Fruit fly (Drosophila melanogaster): ENCODE data around the gene CG31832.

DNA sequence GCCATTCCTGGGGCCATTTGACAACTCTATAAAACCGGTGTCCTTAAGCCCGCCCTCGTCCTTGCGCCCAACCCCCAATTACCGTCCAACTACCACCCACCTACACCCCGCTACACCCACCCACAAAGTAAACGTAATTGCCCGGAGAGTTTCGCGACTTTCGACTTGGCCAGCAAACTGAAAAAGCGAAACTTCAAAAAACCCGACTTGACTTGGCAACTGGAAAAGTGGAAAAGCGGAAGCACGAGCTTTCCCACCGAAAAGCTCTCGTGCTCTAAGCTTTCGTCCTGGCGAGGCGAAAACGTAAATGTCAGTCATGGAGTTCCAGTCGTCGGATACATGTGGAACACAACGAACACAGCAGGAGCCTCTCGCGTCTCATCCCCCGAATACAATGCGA lies 15.5 kb downstream of the CG31832 start, which contains the start of gene GABA-B-R1:
- TF ChIP-seq fd59A (GFP tag; optimal IDR thresholded peaks at IDR 0.05) (no peak), CG6163 (GFP tag; IDR thresholded peaks at IDR 0.05) (no peak), achi (GFP tag; optimal IDR thresholded peaks at IDR 0.05) (no peak), OdsH (GFP tag; optimal IDR thresholded peaks at IDR 0.05) (no peak), Met (GFP tag; optimal IDR thresholded peaks at IDR 0.05) (no peak), Lpt (GFP tag; optimal IDR thresholded peaks at IDR 0.05) (no peak), ss (GFP tag; optimal IDR thresholded peaks at IDR 0.05) (no peak), net (GFP tag; optimal IDR thresholded peaks at IDR 0.05) (no peak), dsx (GFP tag; optimal IDR thresholded peaks at IDR 0.05; ENCODE audit: poor library complexity, severe bottlenecking) (no peak), CG6276 (GFP tag; optimal IDR thresholded peaks at IDR 0.05) (no peak), Eip93F (GFP tag; optimal IDR thresholded peaks at IDR 0.05) (no peak)
